Worm (Caenorhabditis elegans) whole organism, L2 larva: Measurements from ENCODE around the gene K08C7.1.
"Not testable (repeated sequence)": the region's sequence is repeated elsewhere in the genome, so short reads cannot be mapped to it uniquely, and the experiment has no call there.

Source experiments
- C34F6.9 ChIP-seq: fragments of 150-350 bp; optimal IDR thresholded peaks from 2 replicates; lab custom pipeline; 2014; ENCODE audit warnings: missing biosample characterization, missing genetic modification characterization
- F13H6.1 ChIP-seq: sonication (generic microtip); optimal IDR thresholded peaks from 2 replicates; lab custom pipeline; 2016; ENCODE audit warnings: missing genetic modification characterization, missing compliant biosample characterization
- ZK546.5 ChIP-seq: sonication (generic microtip); optimal IDR thresholded peaks from 2 replicates; lab custom pipeline; 2017; ENCODE audit warnings: missing biosample characterization, missing genetic modification characterization
- aly-2 ChIP-seq: fragments of 150-350 bp; optimal IDR thresholded peaks from 2 replicates; lab custom pipeline; 2014; ENCODE audit warnings: missing biosample characterization, missing genetic modification characterization
- blmp-1 ChIP-seq: sonication (generic microtip); optimal IDR thresholded peaks from 2 replicates; lab custom pipeline; 2017; ENCODE audit warnings: missing genetic modification characterization, mild to moderate bottlenecking, missing compliant biosample characterization, antibody characterized with exemption, moderate library complexity; ENCODE audit not compliant: insufficient read depth
- ceh-16 ChIP-seq: fragments of 150-350 bp; optimal IDR thresholded peaks from 2 replicates; lab custom pipeline; 2014; ENCODE audit warnings: missing biosample characterization, missing genetic modification characterization
- crh-2 ChIP-seq: sonication (generic microtip); optimal IDR thresholded peaks from 2 replicates; lab custom pipeline; 2017; ENCODE audit warnings: missing biosample characterization, missing genetic modification characterization
- dmd-4 ChIP-seq: sonication (generic microtip); optimal IDR thresholded peaks from 2 replicates; lab custom pipeline; 2017; ENCODE audit warnings: missing biosample characterization, missing genetic modification characterization
- egl-27 ChIP-seq: sonication (generic microtip); optimal IDR thresholded peaks from 3 replicates; lab custom pipeline; 2017; ENCODE audit warnings: missing biosample characterization, missing genetic modification reagents, missing genetic modification characterization
- fos-1 ChIP-seq: fragments of 150-350 bp; optimal IDR thresholded peaks from 2 replicates; lab custom pipeline; 2014; ENCODE audit warnings: missing biosample characterization, missing genetic modification characterization
- gmeb-1 ChIP-seq: fragments of 150-350 bp; optimal IDR thresholded peaks from 2 replicates; lab custom pipeline; 2014; ENCODE audit warnings: missing biosample characterization, missing genetic modification characterization
- lin-13 ChIP-seq: fragments of 150-350 bp; optimal IDR thresholded peaks from 2 replicates; lab custom pipeline; 2014; ENCODE audit warnings: missing biosample characterization, missing genetic modification reagents, missing genetic modification characterization
- lin-39 ChIP-seq: fragments of 150-350 bp; optimal IDR thresholded peaks from 2 replicates; lab custom pipeline; 2014; ENCODE audit warnings: missing biosample characterization, missing genetic modification reagents, missing genetic modification characterization
- mbf-1 ChIP-seq: sonication (generic microtip); optimal IDR thresholded peaks from 2 replicates; lab custom pipeline; 2017; ENCODE audit warnings: missing biosample characterization, missing genetic modification characterization
- mdl-1 ChIP-seq, 2 experiments: fragments of 150-350 bp in 1 of 2; sonication (generic microtip) in 1 of 2; optimal IDR thresholded peaks; 2 replicates each; lab custom pipeline; 2017; ENCODE audit warnings: missing biosample characterization in 2 of 2, missing genetic modification characterization in 2 of 2
- nhr-11 ChIP-seq: fragments of 150-350 bp; optimal IDR thresholded peaks from 2 replicates; lab custom pipeline; 2014; ENCODE audit warnings: missing biosample characterization, missing genetic modification characterization
- nhr-12 ChIP-seq: fragments of 150-350 bp; optimal IDR thresholded peaks from 2 replicates; lab custom pipeline; 2014; ENCODE audit warnings: missing biosample characterization, missing genetic modification characterization
- nhr-129 ChIP-seq: fragments of 150-350 bp; optimal IDR thresholded peaks from 2 replicates; lab custom pipeline; 2014; ENCODE audit warnings: missing biosample characterization, missing genetic modification characterization
- nhr-21 ChIP-seq: fragments of 150-350 bp; optimal IDR thresholded peaks from 2 replicates; lab custom pipeline; 2014; ENCODE audit warnings: missing biosample characterization, missing genetic modification characterization
- nhr-237 ChIP-seq: fragments of 150-350 bp; optimal IDR thresholded peaks from 2 replicates; lab custom pipeline; 2014; ENCODE audit warnings: missing biosample characterization, missing genetic modification characterization
- nhr-6 ChIP-seq: fragments of 150-350 bp; optimal IDR thresholded peaks from 2 replicates; lab custom pipeline; 2014; ENCODE audit warnings: missing biosample characterization, missing genetic modification characterization
- nhr-77 ChIP-seq: fragments of 150-350 bp; optimal IDR thresholded peaks from 2 replicates; lab custom pipeline; 2014; ENCODE audit warnings: missing biosample characterization, missing genetic modification characterization
- sma-3 ChIP-seq: sonication (generic microtip); optimal IDR thresholded peaks from 2 replicates; lab custom pipeline; 2016; ENCODE audit warnings: missing genetic modification reagents, missing genetic modification characterization, missing compliant biosample characterization
- sma-9 ChIP-seq, 2 experiments: fragments of 150-350 bp in 1 of 2; sonication (generic microtip) in 1 of 2; optimal IDR thresholded peaks; 2 replicates each; lab custom pipeline; 2014 to 2016; ENCODE audit warnings: missing genetic modification characterization in 2 of 2, mild to moderate bottlenecking in 1 of 2, missing biosample characterization in 1 of 2, missing compliant biosample characterization in 1 of 2, missing genetic modification reagents in 1 of 2, moderate library complexity in 1 of 2
- snpc-4 ChIP-seq: fragments of 150-350 bp; optimal IDR thresholded peaks from 2 replicates; lab custom pipeline; 2014; ENCODE audit warnings: missing biosample characterization, missing genetic modification characterization
- zag-1 ChIP-seq: fragments of 150-350 bp; optimal IDR thresholded peaks from 2 replicates; lab custom pipeline; 2014; ENCODE audit warnings: missing biosample characterization, missing genetic modification characterization
- ztf-1 ChIP-seq: fragments of 200-800 bp; sonication (Bioruptor generic); conservative IDR thresholded peaks from 2 replicates; pipeline ENCODE4 v1.3.6; 2022; ENCODE audit warnings: missing genetic modification characterization, missing compliant biosample characterization
- ztf-11 ChIP-seq: sonication (generic microtip); optimal IDR thresholded peaks from 2 replicates; lab custom pipeline; 2017; ENCODE audit warnings: missing biosample characterization, missing genetic modification characterization

The K08C7.1 gene

DNA sequence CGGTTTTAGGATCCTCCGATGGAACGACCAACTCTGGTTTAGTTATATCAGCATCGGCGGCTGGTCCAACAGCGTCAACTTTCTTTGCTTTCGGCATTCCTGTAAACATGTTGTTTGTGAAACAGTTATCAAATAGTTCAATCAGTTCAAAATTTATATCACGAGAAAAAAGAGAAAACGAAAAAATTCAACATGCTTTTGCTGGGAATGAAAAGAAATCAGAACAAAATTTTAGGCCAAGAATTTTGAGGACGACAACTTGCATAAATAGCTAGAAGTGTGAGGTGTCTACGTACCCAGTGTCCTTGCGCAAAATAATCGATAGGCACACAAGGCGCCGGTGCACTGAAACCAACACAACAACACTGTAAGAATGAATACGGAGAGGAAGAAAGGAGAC, 23.8 kb downstream of the K08C7.1 start, which contains the start of gene K08C7.4:
K08C7.4 (minus strand) TSS at position 101 of the 400 bp plus-strand sequence.
- TF ChIP-seq F13H6.1 (tag; lab: Kevin White, UChicago) (no peak), nhr-6 (no peak), snpc-4 (no peak)

DNA sequence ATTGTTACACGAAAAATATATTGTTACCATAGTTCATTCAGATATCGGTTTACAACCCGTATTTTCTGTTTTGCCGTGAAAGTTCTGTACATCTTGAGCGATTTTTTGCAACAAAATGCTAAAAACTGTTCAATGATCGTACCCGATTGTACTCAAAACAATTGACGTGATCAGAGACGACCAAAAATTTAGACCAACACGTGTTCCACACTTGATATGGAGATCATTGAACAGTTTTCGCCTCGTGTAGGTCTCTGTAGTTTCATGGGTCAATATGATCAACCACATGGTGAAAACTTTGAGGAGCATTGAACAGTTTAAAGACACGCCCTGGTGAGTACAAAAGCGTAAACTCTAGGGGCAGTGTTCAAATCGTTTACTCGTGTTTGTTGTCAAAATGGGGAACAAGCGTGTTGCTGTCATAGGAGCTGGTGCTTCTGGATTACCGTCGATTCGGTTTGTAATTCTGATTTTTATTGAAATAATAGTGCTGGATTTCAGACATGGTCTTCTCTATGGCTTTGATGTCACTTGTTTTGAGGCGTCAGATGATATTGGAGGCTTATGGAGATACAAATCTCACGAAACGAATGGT, 25.6 kb downstream of the K08C7.1 start, which contains the start of gene fmo-2:
fmo-2 (plus strand) TSS at position 370 of the 595 bp plus-strand sequence.
- TF ChIP-seq mdl-1 (tag; optimal IDR thresholded peaks at IDR 0.05; lab: Kevin White, UChicago): peak in 1 of 2 experiments; percentile 22
- TF ChIP-seq nhr-129 (tag; lab: Kevin White, UChicago): peak; percentile 30
- no peak for TF ChIP-seq ZK546.5 (tag; lab: Kevin White, UChicago)
- peak; percentile 66 for TF ChIP-seq sma-9 (GFP tag; optimal IDR thresholded peaks at IDR 0.05; lab: Kevin White, UChicago)
- TF ChIP-seq sma-9 (tag; optimal IDR thresholded peaks at IDR 0.05; lab: Kevin White, UChicago): no peak
- TF ChIP-seq nhr-237 (tag; lab: Kevin White, UChicago): no peak
- peak; percentile 65 for TF ChIP-seq nhr-21 (tag; lab: Kevin White, UChicago)
- TF ChIP-seq, all 48 proteins: peak for 4

DNA sequence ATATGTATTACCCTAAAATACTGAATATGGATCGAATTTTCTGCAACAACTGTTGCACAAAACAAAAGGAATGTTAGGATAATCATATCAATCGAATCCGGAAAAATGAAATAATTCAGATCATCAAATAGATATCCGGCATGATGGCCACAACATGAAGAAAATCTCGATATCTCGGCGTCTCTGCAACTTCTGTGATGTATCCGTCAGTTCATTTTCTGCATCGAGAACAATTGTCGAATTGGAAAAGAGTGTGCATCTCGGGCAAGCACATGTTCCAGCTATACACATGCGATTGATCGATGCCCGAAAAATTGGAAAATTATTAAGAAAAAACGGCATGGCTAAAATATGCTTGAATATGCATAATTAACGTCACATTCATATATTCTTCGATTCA, 29.1 kb downstream of the K08C7.1 start, which contains the start of the genes K08C7.6 and R102.1:
K08C7.6 (minus strand) TSS at position 101 of the 400 bp plus-strand sequence.
R102.1 (plus strand) TSS at position 291 of the 400 bp plus-strand sequence.
- TF ChIP-seq nhr-77: no peak
- no peak for TF ChIP-seq ztf-1 (GFP tag; lab: Robert Waterston, UW)
- no peak for TF ChIP-seq sma-3 (GFP tag; lab: Kevin White, UChicago)
- TF ChIP-seq blmp-1 (tag; lab: Kevin White, UChicago): no peak
- TF ChIP-seq ztf-11 (tag; lab: Kevin White, UChicago): no peak
- TF ChIP-seq ceh-16 (tag; lab: Kevin White, UChicago): no peak
- TF ChIP-seq zag-1 (tag; lab: Kevin White, UChicago): no peak
- TF ChIP-seq lin-13 (GFP tag; lab: Kevin White, UChicago): no peak
- no peak for TF ChIP-seq nhr-11 (tag; lab: Kevin White, UChicago)
- no peak for TF ChIP-seq crh-2 (tag; lab: Kevin White, UChicago)
- TF ChIP-seq gmeb-1 (tag; lab: Kevin White, UChicago): no peak
- TF ChIP-seq, all 48 proteins: peak for 0

DNA sequence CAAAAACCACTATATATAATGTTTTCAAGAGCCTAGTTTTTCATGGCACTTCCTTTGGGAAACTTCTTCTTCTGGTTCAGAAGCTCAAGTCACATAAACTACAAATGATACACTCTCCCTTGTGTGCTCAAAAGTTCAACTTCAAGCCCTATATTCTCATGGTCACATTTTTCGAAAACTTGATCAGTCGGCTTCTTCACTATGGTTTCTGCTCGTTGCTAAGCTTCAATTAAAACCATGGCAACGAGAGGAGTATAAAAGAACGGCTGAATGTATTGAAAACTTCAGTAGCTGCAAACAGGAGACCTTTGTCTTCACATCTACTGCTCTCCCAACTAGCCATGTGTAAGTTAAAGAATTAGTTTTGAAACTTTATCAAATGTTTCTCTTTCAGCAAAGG, 30.7 kb downstream of the K08C7.1 start, which contains the start of gene R102.2:
R102.2 (plus strand) TSS at position 301 of the 400 bp plus-strand sequence.
- not testable (repeated sequence) for TF ChIP-seq dmd-4 (tag; lab: Kevin White, UChicago); snpc-4; nhr-11 (tag; lab: Kevin White, UChicago)
- TF ChIP-seq, all 48 proteins: peak for 0; not testable (repeated sequence) for 48

DNA sequence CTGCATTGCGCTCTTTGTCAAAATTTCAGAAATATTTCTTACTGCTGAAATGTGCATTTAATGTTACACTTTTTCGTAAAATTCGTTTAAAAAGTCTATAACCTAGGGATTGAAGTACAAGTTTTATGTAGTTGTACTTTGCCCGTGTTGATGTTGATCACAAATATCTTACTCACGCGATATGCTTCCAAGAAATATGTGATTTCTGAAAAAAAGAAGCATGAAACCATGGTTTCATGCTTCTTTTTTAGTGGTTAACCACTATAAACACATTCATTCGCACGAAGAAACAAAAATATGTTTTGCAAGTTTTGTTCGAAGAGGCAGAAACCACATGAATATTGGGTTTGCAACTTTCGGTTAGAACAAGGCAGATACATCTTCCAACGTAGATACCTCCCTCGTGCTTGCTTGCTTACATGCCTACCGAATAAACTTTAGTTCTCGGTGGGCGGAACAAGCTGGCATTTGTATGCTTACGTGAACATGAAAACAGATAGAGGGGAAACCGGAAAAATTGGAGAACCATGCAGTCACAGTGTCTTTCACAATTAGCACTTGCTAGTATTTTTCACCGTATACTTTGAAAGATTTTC, 32.5 kb downstream of the K08C7.1 start, which contains the start of gene R102.3:
R102.3 (plus strand) TSS at position 546 of the 596 bp plus-strand sequence.
- TF ChIP-seq nhr-21 (tag; lab: Kevin White, UChicago) (peak; percentile 54), nhr-12 (tag; lab: Kevin White, UChicago) (no peak), blmp-1 (tag; lab: Kevin White, UChicago) (no peak)

ce11 chrIV:10690139-10690538, 33.5 kb downstream of the K08C7.1 start, which contains the start of gene R102.8:
R102.8 (minus strand) TSS chrIV:10690239.
- TF ChIP-seq aly-2 (tag; lab: Kevin White, UChicago) (no peak), lin-39 (tag; lab: Kevin White, UChicago) (no peak), dmd-4 (tag; lab: Kevin White, UChicago) (no peak), nhr-237 (tag; lab: Kevin White, UChicago) (no peak), mbf-1 (no peak), fos-1 (tag; lab: Kevin White, UChicago) (no peak), gmeb-1 (tag; lab: Kevin White, UChicago) (no peak), C34F6.9 (tag; lab: Kevin White, UChicago) (no peak), snpc-4 (no peak), ztf-11 (tag; lab: Kevin White, UChicago) (no peak), ZK546.5 (tag; lab: Kevin White, UChicago) (no peak), egl-27 (no peak)
- TF ChIP-seq, all 48 proteins: peak for 0
